Worm (Caenorhabditis elegans) whole organism, late embryonic: Measurements from ENCODE around the gene egl-43.

Experiments used
- C08G9.2 ChIP-seq: sonication (generic microtip); optimal IDR thresholded peaks from 2 replicates; lab custom pipeline; 2016; ENCODE audit warnings: mild to moderate bottlenecking, missing genetic modification characterization, moderate library complexity, missing compliant biosample characterization
- C38D4.7 ChIP-seq: fragments of 200-800 bp; sonication (Bioruptor generic); optimal IDR thresholded peaks from 2 replicates; lab custom pipeline; 2018; ENCODE audit warnings: mild to moderate bottlenecking, missing genetic modification characterization, moderate library complexity, missing compliant biosample characterization
- F13H6.1 ChIP-seq: sonication (generic microtip); optimal IDR thresholded peaks from 2 replicates; lab custom pipeline; 2016; ENCODE audit warnings: missing genetic modification characterization, missing compliant biosample characterization
- K02D7.2 ChIP-seq: sonication (generic microtip); optimal IDR thresholded peaks from 2 replicates; lab custom pipeline; 2017; ENCODE audit warnings: mild to moderate bottlenecking, missing genetic modification characterization, missing compliant biosample characterization
- Y22D7AL.16 ChIP-seq: sonication (generic microtip); optimal IDR thresholded peaks from 2 replicates; lab custom pipeline; 2016; ENCODE audit warnings: missing genetic modification characterization, missing compliant biosample characterization
- ahr-1 ChIP-seq: sonication (generic microtip); optimal IDR thresholded peaks from 2 replicates; lab custom pipeline; 2016; ENCODE audit warnings: missing genetic modification characterization, missing compliant biosample characterization
- ama-1 ChIP-seq: fragments of 150-350 bp; optimal IDR thresholded peaks from 2 replicates; lab custom pipeline; 2014
- ceh-19 ChIP-seq: fragments of 200-800 bp; sonication (Bioruptor generic); optimal IDR thresholded peaks from 2 replicates; lab custom pipeline; 2018; ENCODE audit warnings: mild to moderate bottlenecking, missing genetic modification characterization, missing compliant biosample characterization
- ceh-2 ChIP-seq: sonication (generic microtip); optimal IDR thresholded peaks from 2 replicates; lab custom pipeline; 2016; ENCODE audit warnings: missing genotype, missing genetic modification characterization, missing compliant biosample characterization
- ceh-22 ChIP-seq: sonication (generic microtip); optimal IDR thresholded peaks from 2 replicates; lab custom pipeline; 2017; ENCODE audit warnings: missing biosample characterization, missing genetic modification characterization
- ceh-34 ChIP-seq: sonication (generic microtip); optimal IDR thresholded peaks from 2 replicates; lab custom pipeline; 2016; ENCODE audit warnings: mild to moderate bottlenecking, missing genetic modification characterization, missing compliant biosample characterization
- ceh-48 ChIP-seq: sonication (generic microtip); optimal IDR thresholded peaks from 2 replicates; lab custom pipeline; 2016; ENCODE audit warnings: missing genetic modification characterization, inconsistent platforms, missing compliant biosample characterization
- ceh-9 ChIP-seq: sonication (generic microtip); optimal IDR thresholded peaks from 2 replicates; lab custom pipeline; 2016; ENCODE audit warnings: mild to moderate bottlenecking, missing genetic modification characterization, inconsistent platforms, missing compliant biosample characterization
- che-1 ChIP-seq: sonication (generic microtip); optimal IDR thresholded peaks from 2 replicates; lab custom pipeline; 2016; ENCODE audit warnings: mild to moderate bottlenecking, missing genetic modification characterization, missing compliant biosample characterization
- elt-2 ChIP-seq: sonication (generic microtip); optimal IDR thresholded peaks from 2 replicates; lab custom pipeline; 2016; ENCODE audit warnings: missing genetic modification reagents, missing genetic modification characterization, missing compliant biosample characterization
- elt-4 ChIP-seq: sonication (generic microtip); optimal IDR thresholded peaks from 2 replicates; lab custom pipeline; 2016; ENCODE audit warnings: missing genetic modification characterization, missing compliant biosample characterization
- ets-4 ChIP-seq: sonication (generic microtip); optimal IDR thresholded peaks from 2 replicates; lab custom pipeline; 2016; ENCODE audit warnings: missing genetic modification characterization, missing compliant biosample characterization
- fkh-6 ChIP-seq: sonication (generic microtip); optimal IDR thresholded peaks from 2 replicates; lab custom pipeline; 2016; ENCODE audit warnings: missing genetic modification characterization, missing compliant biosample characterization
- gmeb-2 ChIP-seq: sonication (generic microtip); optimal IDR thresholded peaks from 2 replicates; lab custom pipeline; 2016; ENCODE audit warnings: missing genetic modification characterization, inconsistent platforms, missing compliant biosample characterization
- hlh-13 ChIP-seq: fragments of 200-800 bp; sonication (Bioruptor generic); optimal IDR thresholded peaks from 2 replicates; lab custom pipeline; 2018; ENCODE audit warnings: mild to moderate bottlenecking, missing genetic modification characterization, missing compliant biosample characterization
- hlh-15 ChIP-seq: sonication (generic microtip); optimal IDR thresholded peaks from 2 replicates; lab custom pipeline; 2016; ENCODE audit warnings: missing genetic modification characterization, missing compliant biosample characterization
- hlh-6 ChIP-seq: sonication (generic microtip); optimal IDR thresholded peaks from 2 replicates; lab custom pipeline; 2016; ENCODE audit warnings: missing genotype, missing genetic modification characterization, missing compliant biosample characterization
- lin-11 ChIP-seq: fragments of 200-800 bp; sonication (Bioruptor generic); optimal IDR thresholded peaks from 2 replicates; lab custom pipeline; 2018; ENCODE audit warnings: mild to moderate bottlenecking, missing genetic modification characterization, missing compliant biosample characterization
- madf-2 ChIP-seq: sonication (generic microtip); optimal IDR thresholded peaks from 2 replicates; lab custom pipeline; 2017; ENCODE audit warnings: missing genetic modification characterization, missing compliant biosample characterization
- nfya-1 ChIP-seq: sonication (generic microtip); optimal IDR thresholded peaks from 2 replicates; lab custom pipeline; 2017; ENCODE audit warnings: missing genetic modification characterization, mild to moderate bottlenecking, missing compliant biosample characterization, antibody characterized with exemption, moderate library complexity
- nhr-11 ChIP-seq: fragments of 150-350 bp; optimal IDR thresholded peaks from 2 replicates; lab custom pipeline; 2014; ENCODE audit warnings: missing biosample characterization, missing genetic modification characterization
- npax-4 ChIP-seq: sonication (generic microtip); optimal IDR thresholded peaks from 2 replicates; lab custom pipeline; 2016; ENCODE audit warnings: missing genetic modification characterization, missing compliant biosample characterization
- odd-2 ChIP-seq: sonication (generic microtip); optimal IDR thresholded peaks from 2 replicates; lab custom pipeline; 2017; ENCODE audit warnings: antibody characterized with exemption, mild to moderate bottlenecking, missing genetic modification characterization, missing compliant biosample characterization
- pag-3 ChIP-seq: sonication (generic microtip); optimal IDR thresholded peaks from 2 replicates; lab custom pipeline; 2016; ENCODE audit warnings: missing compliant biosample characterization, missing genetic modification characterization, borderline replicate concordance
- pat-9 ChIP-seq: fragments of 200-800 bp; sonication (Bioruptor generic); optimal IDR thresholded peaks from 2 replicates; lab custom pipeline; 2018; ENCODE audit warnings: mild to moderate bottlenecking, missing genetic modification characterization, moderate library complexity, missing compliant biosample characterization
- pha-2 ChIP-seq: sonication (generic microtip); optimal IDR thresholded peaks from 2 replicates; lab custom pipeline; 2017; ENCODE audit warnings: mild to moderate bottlenecking, missing genetic modification characterization, missing compliant biosample characterization
- pha-4 ChIP-seq: fragments of 150-350 bp; optimal IDR thresholded peaks from 2 replicates; lab custom pipeline; 2018; ENCODE audit warnings: missing biosample characterization, missing genetic modification reagents, missing genetic modification characterization
- pqm-1 ChIP-seq: sonication (generic microtip); optimal IDR thresholded peaks from 2 replicates; lab custom pipeline; 2016; ENCODE audit warnings: missing genetic modification characterization, missing compliant biosample characterization
- pros-1 ChIP-seq: fragments of 150-350 bp; optimal IDR thresholded peaks from 2 replicates; lab custom pipeline; 2014; ENCODE audit warnings: missing biosample characterization, missing genetic modification reagents, missing genetic modification characterization
- ref-2 ChIP-seq: sonication (generic microtip); optimal IDR thresholded peaks from 2 replicates; lab custom pipeline; 2016; ENCODE audit warnings: missing genetic modification characterization, missing compliant biosample characterization
- sdc-2 ChIP-seq: sonication (generic microtip); optimal IDR thresholded peaks from 2 replicates; lab custom pipeline; 2016; ENCODE audit warnings: missing genotype, missing genetic modification characterization, missing compliant biosample characterization
- ttx-3 ChIP-seq: sonication (generic microtip); optimal IDR thresholded peaks from 2 replicates; lab custom pipeline; 2016; ENCODE audit warnings: missing genetic modification reagents, missing genetic modification characterization, missing compliant biosample characterization
- unc-55 ChIP-seq: sonication (generic microtip); optimal IDR thresholded peaks from 2 replicates; lab custom pipeline; 2017; ENCODE audit warnings: missing biosample characterization, missing genetic modification reagents, missing genetic modification characterization
- unc-86 ChIP-seq: sonication (generic microtip); optimal IDR thresholded peaks from 2 replicates; lab custom pipeline; 2016; ENCODE audit warnings: missing genetic modification characterization, missing compliant biosample characterization
- zip-5 ChIP-seq: sonication (generic microtip); optimal IDR thresholded peaks from 2 replicates; lab custom pipeline; 2016; ENCODE audit warnings: missing genetic modification characterization, missing compliant biosample characterization
- ztf-16 ChIP-seq: sonication (generic microtip); optimal IDR thresholded peaks from 2 replicates; lab custom pipeline; 2017; ENCODE audit warnings: missing genetic modification characterization, missing compliant biosample characterization

egl-43 gene

DNA sequence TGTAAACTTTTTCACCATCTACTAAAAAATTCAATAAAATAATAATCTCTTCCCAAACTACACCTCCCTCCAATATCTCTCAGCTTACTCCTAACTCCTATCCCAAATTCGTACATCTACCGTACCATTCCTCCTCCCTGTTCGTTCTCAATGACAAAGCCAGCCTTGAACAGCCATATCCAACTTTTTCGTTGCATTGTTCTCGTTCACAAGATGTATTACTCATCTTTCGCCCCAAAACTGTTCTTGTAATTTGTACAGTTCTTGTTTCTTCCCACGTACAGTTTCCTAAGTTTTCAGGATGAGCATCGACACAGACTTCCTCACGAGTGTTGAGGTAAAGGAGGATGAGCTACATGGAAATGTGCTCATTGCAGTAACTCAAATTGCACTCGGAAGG is at the start of gene egl-43:
TSS of gene egl-43 (plus strand) at position 301 of the 400 bp plus-strand sequence.
- TF ChIP-seq ceh-48 (no peak), pha-2 (tag; lab: Kevin White, UChicago) (no peak), elt-2 (tag; lab: Kevin White, UChicago) (no peak), pqm-1 (tag; lab: Kevin White, UChicago) (no peak), pag-3 (tag; lab: Kevin White, UChicago) (no peak), pat-9 (tag; lab: Kevin White, UChicago) (no peak), C08G9.2 (tag; lab: Kevin White, UChicago) (no peak), lin-11 (no peak), ceh-19 (GFP tag; lab: Kevin White, UChicago) (no peak), hlh-6 (tag; lab: Kevin White, UChicago) (no peak), madf-2 (tag; lab: Kevin White, UChicago) (no peak), ceh-22 (no peak), gmeb-2 (tag; lab: Kevin White, UChicago) (no peak), ceh-2 (tag; lab: Kevin White, UChicago) (no peak), Y22D7AL.16 (tag; lab: Kevin White, UChicago) (no peak), ceh-34 (tag; lab: Kevin White, UChicago) (no peak), ahr-1 (tag; lab: Kevin White, UChicago) (no peak), ceh-9 (no peak), C38D4.7 (GFP tag; lab: Kevin White, UChicago) (no peak), unc-86 (tag; lab: Kevin White, UChicago) (no peak)

- no peak for TF ChIP-seq ztf-16 (tag; lab: Kevin White, UChicago)
- no peak for TF ChIP-seq nfya-1 (tag; lab: Kevin White, UChicago)
- no peak for TF ChIP-seq fkh-6 (tag; lab: Kevin White, UChicago)
- TF ChIP-seq F13H6.1 (tag; lab: Kevin White, UChicago) = no peak
- no peak for TF ChIP-seq unc-55 (GFP tag; lab: Kevin White, UChicago)
- no peak for TF ChIP-seq ceh-34 (tag; lab: Kevin White, UChicago)
- TF ChIP-seq ceh-19 (GFP tag; lab: Kevin White, UChicago) = no peak
- TF ChIP-seq zip-5 = no peak
- no peak for TF ChIP-seq elt-4 (tag; lab: Kevin White, UChicago)
Measured at ce11 chrII:9914999-9915398, 40.0 kb upstream of the egl-43 start, which contains the start of gene F26C11.3. Gene F26C11.3, minus strand, starts transcription at chrII:9915099.

DNA sequence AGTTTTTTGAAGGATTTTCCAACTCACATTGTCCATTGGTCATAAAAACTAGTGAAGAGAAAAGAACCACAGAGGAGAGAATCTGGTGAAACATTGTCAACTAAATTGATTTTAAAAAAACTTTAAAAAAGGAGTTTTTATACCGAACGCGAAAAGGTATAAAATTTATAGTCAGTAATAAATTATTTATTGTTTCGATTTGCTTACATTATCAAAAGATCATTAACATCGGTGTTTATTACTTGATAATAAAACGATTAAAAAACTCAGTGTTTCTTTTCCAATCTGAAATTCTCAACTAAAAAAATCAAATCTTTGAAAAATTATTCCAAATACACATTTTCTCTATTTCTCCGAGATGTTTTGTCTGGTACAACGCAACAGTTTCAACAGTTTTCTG is 38.8 kb upstream of the egl-43 start, which contains the start of gene F26C11.4:
TSS of gene F26C11.4 (minus strand) at position 101 of the 400 bp plus-strand sequence.
- TF ChIP-seq F13H6.1 (tag; lab: Kevin White, UChicago) = no peak
- TF ChIP-seq npax-4 (tag; lab: Kevin White, UChicago) = no peak
- TF ChIP-seq K02D7.2 (tag; lab: Kevin White, UChicago) = no peak
- no peak for TF ChIP-seq pha-4
- TF ChIP-seq C08G9.2 (tag; lab: Kevin White, UChicago) = no peak

DNA sequence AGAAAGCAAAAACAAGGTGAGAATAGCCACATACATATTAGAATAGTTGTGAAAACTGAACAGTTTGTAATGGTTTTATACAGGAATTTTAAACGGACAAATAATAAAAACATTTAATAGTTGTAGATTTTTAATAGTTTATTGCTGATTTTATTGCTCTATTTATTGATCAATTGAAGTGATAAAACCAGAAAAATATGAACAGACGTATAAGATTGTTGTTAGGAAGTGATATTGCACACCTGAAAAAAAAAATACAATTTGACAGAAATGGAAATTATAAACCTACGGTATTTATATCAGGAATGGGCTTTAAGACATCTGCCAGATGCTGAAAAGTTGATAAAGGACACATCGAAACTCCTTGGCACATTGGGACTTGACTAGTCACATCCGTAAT is 37.1 kb upstream of the egl-43 start, which contains the start of gene C05C10.8:
TSS of gene C05C10.8 (minus strand) at position 101 of the 400 bp plus-strand sequence.
- no peak for TF ChIP-seq sdc-2 (tag; lab: Kevin White, UChicago)
- no peak for TF ChIP-seq che-1 (tag; lab: Kevin White, UChicago)
- TF ChIP-seq odd-2 (tag; lab: Kevin White, UChicago) = no peak
- no peak for TF ChIP-seq hlh-15 (tag; lab: Kevin White, UChicago)
- TF ChIP-seq ref-2 = no peak
- TF ChIP-seq pqm-1 (tag; lab: Kevin White, UChicago) = no peak
- TF ChIP-seq pat-9 (tag; lab: Kevin White, UChicago) = no peak
- no peak for TF ChIP-seq zip-5
- no peak for TF ChIP-seq ama-1 (lab: Kevin White, UChicago)
- TF ChIP-seq ets-4 (tag; lab: Kevin White, UChicago) = no peak
- no peak for TF ChIP-seq ttx-3 (tag; lab: Kevin White, UChicago)
- no peak for TF ChIP-seq pros-1
- TF ChIP-seq nhr-11 = no peak
- TF ChIP-seq ceh-19 (GFP tag; lab: Kevin White, UChicago) = no peak
- TF ChIP-seq hlh-13 = no peak
- no peak for TF ChIP-seq lin-11
